Worm (Caenorhabditis elegans): ENCODE data around the gene nrf-6.

The nrf-6 gene

ce11 chrII:7991279-7991678 is 41.2 kb downstream of the nrf-6 start:
- no peak for TF ChIP-seq flt-1 (GFP tag; IDR thresholded peaks at IDR 0.05)

ce11 chrII:7990192-7990591 is 42.3 kb downstream of the nrf-6 start:
- TF ChIP-seq tab-1 (GFP tag; IDR thresholded peaks at IDR 0.05) (no peak), klf-2 (GFP tag; conservative IDR thresholded peaks at IDR 0.05) (no peak), ref-1 (GFP tag; conservative IDR thresholded peaks at IDR 0.05) (no peak), ztf-29 (GFP tag; IDR thresholded peaks at IDR 0.05) (no peak), ztf-23 (GFP tag; IDR thresholded peaks at IDR 0.05) (no peak), cog-1 (tag; optimal IDR thresholded peaks at IDR 0.05) (no peak), med-1 (GFP tag; optimal IDR thresholded peaks at IDR 0.05; ENCODE audit: insufficient read depth) (no peak), flt-1 (GFP tag; IDR thresholded peaks at IDR 0.05) (no peak), T22C8.4 (GFP tag; IDR thresholded peaks at IDR 0.05) (no peak)

- TF ChIP-seq ref-1 (GFP tag; conservative IDR thresholded peaks at IDR 0.05): no peak
- no peak for TF ChIP-seq tab-1 (GFP tag; IDR thresholded peaks at IDR 0.05)
- no peak for TF ChIP-seq cog-1 (tag; optimal IDR thresholded peaks at IDR 0.05)
- no peak for TF ChIP-seq ztf-29 (GFP tag; IDR thresholded peaks at IDR 0.05)
- TF ChIP-seq T22C8.4 (GFP tag; IDR thresholded peaks at IDR 0.05): no peak
- no peak for TF ChIP-seq flt-1 (GFP tag; IDR thresholded peaks at IDR 0.05)
- TF ChIP-seq med-1 (GFP tag; optimal IDR thresholded peaks at IDR 0.05; ENCODE audit: insufficient read depth): no peak
- TF ChIP-seq ztf-23 (GFP tag; IDR thresholded peaks at IDR 0.05): no peak
Observed at ce11 chrII:7986928-7987327, 45.6 kb downstream of the nrf-6 start.

- TF ChIP-seq cog-1 (tag; optimal IDR thresholded peaks at IDR 0.05) (no peak), flt-1 (GFP tag; IDR thresholded peaks at IDR 0.05) (no peak), tab-1 (GFP tag; IDR thresholded peaks at IDR 0.05) (no peak), ztf-29 (GFP tag; IDR thresholded peaks at IDR 0.05) (no peak), klf-2 (GFP tag; conservative IDR thresholded peaks at IDR 0.05) (no peak), T22C8.4 (GFP tag; IDR thresholded peaks at IDR 0.05) (no peak), ztf-23 (GFP tag; IDR thresholded peaks at IDR 0.05) (no peak), med-1 (GFP tag; optimal IDR thresholded peaks at IDR 0.05; ENCODE audit: insufficient read depth) (no peak), ref-1 (GFP tag; conservative IDR thresholded peaks at IDR 0.05) (no peak)
Observed at ce11 chrII:7985029-7985428, 47.5 kb downstream of the nrf-6 start.

ce11 chrII:7984071-7984470 is 48.4 kb downstream of the nrf-6 start:
- TF ChIP-seq klf-2 (GFP tag; conservative IDR thresholded peaks at IDR 0.05): no peak
- no peak for TF ChIP-seq ref-1 (GFP tag; conservative IDR thresholded peaks at IDR 0.05)
- TF ChIP-seq T22C8.4 (GFP tag; IDR thresholded peaks at IDR 0.05): no peak
- no peak for TF ChIP-seq cog-1 (tag; optimal IDR thresholded peaks at IDR 0.05)
- no peak for TF ChIP-seq med-1 (GFP tag; optimal IDR thresholded peaks at IDR 0.05; ENCODE audit: insufficient read depth)
- no peak for TF ChIP-seq ztf-23 (GFP tag; IDR thresholded peaks at IDR 0.05)
- TF ChIP-seq tab-1 (GFP tag; IDR thresholded peaks at IDR 0.05): no peak
- no peak for TF ChIP-seq ztf-29 (GFP tag; IDR thresholded peaks at IDR 0.05)
- no peak for TF ChIP-seq flt-1 (GFP tag; IDR thresholded peaks at IDR 0.05)

ce11 chrII:7983454-7983853 is 49.1 kb downstream of the nrf-6 start:
- TF ChIP-seq klf-2 (GFP tag; conservative IDR thresholded peaks at IDR 0.05) (no peak), cog-1 (tag; optimal IDR thresholded peaks at IDR 0.05) (no peak), flt-1 (GFP tag; IDR thresholded peaks at IDR 0.05) (no peak), ztf-29 (GFP tag; IDR thresholded peaks at IDR 0.05) (no peak), tab-1 (GFP tag; IDR thresholded peaks at IDR 0.05) (no peak), ref-1 (GFP tag; conservative IDR thresholded peaks at IDR 0.05) (no peak), med-1 (GFP tag; optimal IDR thresholded peaks at IDR 0.05; ENCODE audit: insufficient read depth) (no peak)

- TF ChIP-seq T22C8.4 (GFP tag; IDR thresholded peaks at IDR 0.05) (no peak), klf-2 (GFP tag; conservative IDR thresholded peaks at IDR 0.05) (no peak), ztf-29 (GFP tag; IDR thresholded peaks at IDR 0.05) (no peak)
Observed at ce11 chrII:7981084-7981483, 51.4 kb downstream of the nrf-6 start.
